Fruit fly (Drosophila melanogaster) S2 (cell line): Measurements from ENCODE around the gene mia.

Experiments used
- CG8478 ChIP-seq: fragments of >200 bp; optimal IDR thresholded peaks from 2 replicates; lab custom pipeline; 2018
- CTCF ChIP-seq, 2 experiments: fragments of >200 bp; optimal IDR thresholded peaks; 2 replicates each; lab custom pipeline; 2018

dm6 chr3R:5551593-5551992, 625 bp upstream of the mia start:
- no peak for TF ChIP-seq CG8478
- no peak for TF ChIP-seq CTCF (optimal IDR thresholded peaks at IDR 0.05; lab: Kevin White, UChicago)
